Worm (Caenorhabditis elegans) whole organism, L1 larva: ENCODE measurements around the gene egl-10.

Experiments
- C34B4.2 ChIP-seq: sonication (generic microtip); optimal IDR thresholded peaks from 2 replicates; lab custom pipeline; 2017; ENCODE audit warnings: mild to moderate bottlenecking, missing genetic modification characterization, missing compliant biosample characterization
- F16B12.6 ChIP-seq: fragments of 150-350 bp; optimal IDR thresholded peaks from 2 replicates; lab custom pipeline; 2014; ENCODE audit warnings: missing biosample characterization, missing genetic modification characterization
- ama-1 ChIP-seq: fragments of 150-350 bp; optimal IDR thresholded peaks from 2 replicates; lab custom pipeline; 2014
- ceh-63 ChIP-seq: fragments of 200-800 bp; sonication (Bioruptor generic); optimal IDR thresholded peaks from 2 replicates; lab custom pipeline; 2018; ENCODE audit warnings: mild to moderate bottlenecking, missing genetic modification characterization, missing compliant biosample characterization
- ceh-8 ChIP-seq: fragments of 200-800 bp; sonication (Bioruptor generic); optimal IDR thresholded peaks from 2 replicates; lab custom pipeline; 2018; ENCODE audit warnings: mild to moderate bottlenecking, missing genetic modification characterization, moderate library complexity, missing compliant biosample characterization
- dsc-1 ChIP-seq: sonication (generic microtip); optimal IDR thresholded peaks from 2 replicates; lab custom pipeline; 2016; ENCODE audit warnings: mild to moderate bottlenecking, missing genetic modification characterization, missing compliant biosample characterization
- efl-1 ChIP-seq, 4 experiments: fragments of 150-350 bp; optimal IDR thresholded peaks in 3 of 4; peaks in 1 of 4; 1 replicate in 1 of 4; 2 replicates in 3 of 4; lab custom pipeline; 2014; ENCODE audit warnings: missing biosample characterization in 2 of 4, missing genetic modification characterization in 2 of 4, missing genetic modification reagents in 2 of 4
- egl-27 ChIP-seq, 2 experiments: fragments of 150-350 bp in 1 of 2; sonication (generic microtip); optimal IDR thresholded peaks; 3 replicates each; lab custom pipeline; 2017 to 2018; ENCODE audit warnings: missing biosample characterization in 2 of 2, missing genetic modification characterization in 2 of 2, missing genetic modification reagents in 2 of 2
- elt-2 ChIP-seq: sonication (generic microtip); optimal IDR thresholded peaks from 2 replicates; lab custom pipeline; 2016; ENCODE audit warnings: missing genetic modification characterization, mild to moderate bottlenecking, inconsistent platforms, missing compliant biosample characterization, missing genetic modification reagents
- elt-3 ChIP-seq, 6 experiments: fragments of 150-350 bp in 1 of 6; sonication (generic microtip); optimal IDR thresholded peaks; 2 replicates each; lab custom pipeline; 2017 to 2018; ENCODE audit warnings: missing biosample characterization in 6 of 6, missing genetic modification characterization in 6 of 6, inconsistent platforms in 1 of 6
- ets-5 ChIP-seq: fragments of 200-800 bp; sonication (Bioruptor generic); IDR thresholded peaks from 2 replicates; pipeline ENCODE4 v1.3.6; 2022; ENCODE audit warnings: missing genetic modification characterization, missing compliant biosample characterization
- fkh-8 ChIP-seq: sonication (generic microtip); optimal IDR thresholded peaks from 2 replicates; lab custom pipeline; 2016; ENCODE audit warnings: mild to moderate bottlenecking, missing genetic modification characterization, missing compliant biosample characterization
- hlh-17 ChIP-seq: fragments of 200-800 bp; sonication (Bioruptor generic); optimal IDR thresholded peaks from 2 replicates; lab custom pipeline; 2018; ENCODE audit warnings: missing genetic modification characterization, mild to moderate bottlenecking, missing compliant biosample characterization, moderate library complexity, borderline replicate concordance
- hpl-2 ChIP-seq: fragments of 150-350 bp; optimal IDR thresholded peaks from 2 replicates; lab custom pipeline; 2014; ENCODE audit warnings: missing biosample characterization, missing genetic modification reagents, missing genetic modification characterization
- jun-1 ChIP-seq: fragments of 150-350 bp; optimal IDR thresholded peaks from 2 replicates; lab custom pipeline; 2014; ENCODE audit warnings: missing biosample characterization, missing genetic modification reagents, missing genetic modification characterization
- lin-14 ChIP-seq: fragments of 200-800 bp; sonication (Bioruptor generic); optimal IDR thresholded peaks from 2 replicates; lab custom pipeline; 2018; ENCODE audit warnings: mild to moderate bottlenecking, missing genetic modification characterization, moderate library complexity, missing compliant biosample characterization
- lin-15B ChIP-seq: fragments of 150-350 bp; sonication (generic microtip); optimal IDR thresholded peaks from 3 replicates; lab custom pipeline; 2014; ENCODE audit warnings: missing biosample characterization, missing genetic modification characterization
- lin-35 ChIP-seq, 2 experiments: fragments of 150-350 bp; optimal IDR thresholded peaks; 2 replicates each; lab custom pipeline; 2014; ENCODE audit warnings: missing biosample characterization in 2 of 2, missing genetic modification characterization in 2 of 2, missing genetic modification reagents in 2 of 2
- lsy-2 ChIP-seq, 2 experiments: fragments of 150-350 bp; optimal IDR thresholded peaks; 2 replicates each; lab custom pipeline; 2014; ENCODE audit warnings: missing biosample characterization in 2 of 2, missing genetic modification characterization in 2 of 2
- mdl-1 ChIP-seq, 2 experiments: fragments of 150-350 bp; optimal IDR thresholded peaks; 2 replicates each; lab custom pipeline; 2014 to 2017; ENCODE audit warnings: missing biosample characterization in 2 of 2, missing genetic modification characterization in 2 of 2, inconsistent platforms in 1 of 2
- mef-2 ChIP-seq: fragments of 150-350 bp; optimal IDR thresholded peaks from 2 replicates; lab custom pipeline; 2014; ENCODE audit warnings: missing biosample characterization, missing genetic modification characterization
- nhr-12 ChIP-seq: sonication (generic microtip); optimal IDR thresholded peaks from 2 replicates; lab custom pipeline; 2017; ENCODE audit warnings: missing biosample characterization, missing genetic modification characterization
- nhr-19 ChIP-seq: fragments of 200-800 bp; sonication (Bioruptor generic); conservative IDR thresholded peaks from 2 replicates; pipeline ENCODE4 v1.3.6; 2022; ENCODE audit warnings: missing genetic modification characterization, missing compliant biosample characterization
- nhr-47 ChIP-seq: sonication (generic microtip); optimal IDR thresholded peaks from 2 replicates; lab custom pipeline; 2016; ENCODE audit warnings: mild to moderate bottlenecking, missing genetic modification characterization, moderate library complexity, missing compliant biosample characterization
- nhr-71 ChIP-seq: sonication (generic microtip); optimal IDR thresholded peaks from 2 replicates; lab custom pipeline; 2016; ENCODE audit warnings: mild to moderate bottlenecking, missing genetic modification characterization, moderate library complexity, missing compliant biosample characterization
- nhr-77 ChIP-seq: fragments of 150-350 bp; optimal IDR thresholded peaks from 2 replicates; lab custom pipeline; 2014; ENCODE audit warnings: missing biosample characterization, missing genetic modification characterization
- nhr-84 ChIP-seq: sonication (generic microtip); optimal IDR thresholded peaks from 2 replicates; lab custom pipeline; 2017; ENCODE audit warnings: missing biosample characterization, missing genetic modification characterization
- nhr-85 ChIP-seq: sonication (generic microtip); peaks from one replicate; lab custom pipeline; 2016; ENCODE audit warnings: missing genetic modification characterization, inconsistent platforms, missing compliant biosample characterization
- nhr-90 ChIP-seq: sonication (generic microtip); optimal IDR thresholded peaks from 2 replicates; lab custom pipeline; 2016; ENCODE audit warnings: mild to moderate bottlenecking, missing genetic modification characterization, missing compliant biosample characterization; ENCODE audit not compliant: poor library complexity
- pag-3 ChIP-seq: sonication (generic microtip); optimal IDR thresholded peaks from 2 replicates; lab custom pipeline; 2017; ENCODE audit warnings: missing genetic modification characterization, mild to moderate bottlenecking, missing compliant biosample characterization, antibody characterized with exemption, borderline replicate concordance; ENCODE audit not compliant: insufficient read depth
- rnt-1 ChIP-seq: sonication (generic microtip); optimal IDR thresholded peaks from 2 replicates; lab custom pipeline; 2016; ENCODE audit warnings: mild to moderate bottlenecking, missing genetic modification characterization, moderate library complexity, missing compliant biosample characterization
- skn-1 ChIP-seq: fragments of 150-350 bp; optimal IDR thresholded peaks from 2 replicates; lab custom pipeline; 2014; ENCODE audit warnings: missing biosample characterization, missing genetic modification characterization
- snu-23 ChIP-seq: sonication (generic microtip); optimal IDR thresholded peaks from 2 replicates; lab custom pipeline; 2016; ENCODE audit warnings: missing genetic modification characterization, missing compliant biosample characterization
- sptf-1 ChIP-seq: fragments of 150-350 bp; optimal IDR thresholded peaks from 2 replicates; lab custom pipeline; 2014; ENCODE audit warnings: missing biosample characterization, missing genetic modification characterization
- tbx-2 ChIP-seq: sonication (generic microtip); optimal IDR thresholded peaks from 2 replicates; lab custom pipeline; 2016; ENCODE audit warnings: missing genetic modification characterization, missing compliant biosample characterization
- unc-130 ChIP-seq: fragments of 150-350 bp; optimal IDR thresholded peaks from 2 replicates; lab custom pipeline; 2017; ENCODE audit warnings: missing biosample characterization, missing genetic modification characterization, inconsistent platforms

The egl-10 gene

ce11 chrV:12478111-12478510 lies 15.3 kb upstream of the egl-10 start, which contains the start of gene atn-1:
TSS of gene atn-1 (plus strand) at chrV:12478411.
- TF ChIP-seq nhr-84 (tag; lab: Kevin White, UChicago) (no peak), nhr-19 (GFP tag; lab: Robert Waterston, UW) (no peak), unc-130 (tag; lab: Kevin White, UChicago) (no peak), ceh-8 (no peak), jun-1 (tag; lab: Kevin White, UChicago) (no peak), elt-3 (tag; optimal IDR thresholded peaks at IDR 0.05; lab: Kevin White, UChicago) (no peak), nhr-47 (tag; lab: Kevin White, UChicago) (no peak), nhr-90 (tag; lab: Kevin White, UChicago) (no peak), ama-1 (lab: Kevin White, UChicago) (no peak)

ce11 chrV:12477139-12477538 lies 14.3 kb upstream of the egl-10 start:
- TF ChIP-seq mdl-1 (tag; optimal IDR thresholded peaks at IDR 0.05; lab: Kevin White, UChicago) (no peak), nhr-85 (tag; lab: Kevin White, UChicago) (no peak), ets-5 (GFP tag; lab: Robert Waterston, UW) (no peak), unc-130 (tag; lab: Kevin White, UChicago) (peak; percentile 10), skn-1 (no peak), mef-2 (tag; lab: Kevin White, UChicago) (no peak), egl-27 (tag; optimal IDR thresholded peaks at IDR 0.05; lab: Kevin White, UChicago) (no peak), lin-35 (GFP tag; optimal IDR thresholded peaks at IDR 0.05; lab: Kevin White, UChicago) (peak in 1 of 2 experiments; percentile 9), nhr-12 (no peak), lin-14 (GFP tag; lab: Kevin White, UChicago) (peak; percentile 70), C34B4.2 (tag; lab: Kevin White, UChicago) (no peak), snu-23 (GFP tag; lab: Kevin White, UChicago) (peak; percentile 23), elt-2 (tag; lab: Kevin White, UChicago) (no peak), ceh-63 (GFP tag; lab: Kevin White, UChicago) (no peak), F16B12.6 (tag; lab: Kevin White, UChicago) (no peak), fkh-8 (tag; lab: Kevin White, UChicago) (no peak), hpl-2 (GFP tag; lab: Kevin White, UChicago) (no peak), lin-15B (tag; lab: Kevin White, UChicago) (no peak), hlh-17 (no peak), dsc-1 (no peak), sptf-1 (tag; lab: Kevin White, UChicago) (no peak), nhr-77 (no peak), rnt-1 (tag; lab: Kevin White, UChicago) (peak; percentile 61), tbx-2 (tag; lab: Kevin White, UChicago) (no peak), elt-3 (tag; optimal IDR thresholded peaks at IDR 0.05; lab: Kevin White, UChicago) (no peak), nhr-71 (peak; percentile 41), pag-3 (tag; lab: Kevin White, UChicago) (peak; percentile 99), nhr-19 (GFP tag; lab: Robert Waterston, UW) (0 out of 2 replicates have a peak, but pooled peaks have one; percentile 10)

- TF ChIP-seq unc-130 (tag; lab: Kevin White, UChicago) (no peak), elt-2 (tag; lab: Kevin White, UChicago) (peak; percentile 74), efl-1 (optimal IDR thresholded peaks at IDR 0.05; lab: Kevin White, UChicago) (no peak), efl-1 (GFP tag; optimal IDR thresholded peaks at IDR 0.05 in 1 of 2; lab: Kevin White, UChicago) (no peak), lsy-2 (tag; optimal IDR thresholded peaks at IDR 0.05; lab: Kevin White, UChicago) (no peak), lin-35 (GFP tag; optimal IDR thresholded peaks at IDR 0.05; lab: Kevin White, UChicago) (peak in 1 of 2 experiments; percentile 13)
Measured at ce11 chrV:12475360-12475759, 12.6 kb upstream of the egl-10 start.
